Fruit fly (Drosophila melanogaster) whole organism, embryonic: ENCODE measurements around the gene DopEcR.

Experiments used
- Awh ChIP-seq: fragments of 200-800 bp; sonication (Bioruptor generic); IDR thresholded peaks from 2 replicates; pipeline ENCODE4, ENCODE4 v1.3.6; 2022; ENCODE audit warnings: missing biosample characterization, missing genetic modification characterization
- CG1024 ChIP-seq: fragments of 200-800 bp; sonication (Bioruptor generic); IDR thresholded peaks from 2 replicates; pipeline ENCODE4 v1.3.6; 2022; ENCODE audit warnings: missing biosample characterization, missing genetic modification characterization
- CG10462 ChIP-seq: fragments of 200-800 bp; sonication (Bioruptor generic); optimal IDR thresholded peaks from 2 replicates; lab custom pipeline; 2016; ENCODE audit warnings: missing biosample characterization, missing genetic modification characterization
- CG10979 ChIP-seq: fragments of 200-800 bp; sonication (Bioruptor generic); optimal IDR thresholded peaks from 2 replicates; lab custom pipeline; 2018; ENCODE audit warnings: missing biosample characterization, mild to moderate bottlenecking, missing genetic modification characterization, moderate library complexity
- CG11696 ChIP-seq: fragments of 200-800 bp; sonication (Bioruptor generic); IDR thresholded peaks from 2 replicates; pipeline ENCODE4 v1.3.6; 2022; ENCODE audit warnings: missing biosample characterization, missing genetic modification characterization
- CG12299 ChIP-seq: fragments of 200-800 bp; sonication (Bioruptor generic); optimal IDR thresholded peaks from 2 replicates; lab custom pipeline; 2018; ENCODE audit warnings: missing biosample characterization, mild to moderate bottlenecking, missing genetic modification characterization
- CG1233 ChIP-seq: fragments of 200-800 bp; sonication (Bioruptor generic); optimal IDR thresholded peaks from 4 replicates; lab custom pipeline; 2018; ENCODE audit warnings: missing biosample characterization, mild to moderate bottlenecking, missing genetic modification characterization
- CG13624 ChIP-seq: fragments of 200-800 bp; sonication (Bioruptor generic); optimal IDR thresholded peaks from 2 replicates; lab custom pipeline; 2016; ENCODE audit warnings: missing biosample characterization, missing genetic modification characterization
- CG17328 ChIP-seq: fragments of 200-800 bp; sonication (Bioruptor generic); IDR thresholded peaks from 2 replicates; pipeline ENCODE4 v1.3.6; 2022; ENCODE audit warnings: missing biosample characterization, missing genetic modification characterization
- CG17612 ChIP-seq: fragments of 200-800 bp; sonication (Bioruptor generic); IDR thresholded peaks from 2 replicates; pipeline ENCODE4 v1.3.6; 2022; ENCODE audit warnings: missing biosample characterization, missing genetic modification characterization
- CG17829 ChIP-seq: fragments of 200-800 bp; optimal IDR thresholded peaks from 2 replicates; lab custom pipeline; 2019; ENCODE audit warnings: missing biosample characterization, mild to moderate bottlenecking, missing genetic modification characterization, moderate library complexity
- CG18599 ChIP-seq: fragments of 200-800 bp; sonication (Bioruptor generic); optimal IDR thresholded peaks from 3 replicates; lab custom pipeline; 2017; ENCODE audit warnings: missing biosample characterization, missing genetic modification characterization, mild to moderate bottlenecking, moderate library complexity, missing genetic modification reagents
- CG2889 ChIP-seq: fragments of 200-800 bp; sonication (Bioruptor generic); IDR thresholded peaks from 3 replicates; pipeline ENCODE4 v1.3.6; 2022; ENCODE audit warnings: missing biosample characterization, missing genetic modification characterization
- CG3163 ChIP-seq: fragments of 200-800 bp; sonication (Bioruptor generic); optimal IDR thresholded peaks from 3 replicates; lab custom pipeline; 2016; ENCODE audit warnings: missing biosample characterization, missing genetic modification characterization
- CG4820 ChIP-seq: fragments of 200-800 bp; sonication (Bioruptor generic); optimal IDR thresholded peaks from 3 replicates; lab custom pipeline; 2016; ENCODE audit warnings: missing biosample characterization, missing genetic modification characterization
- CG6689 ChIP-seq: fragments of 200-800 bp; sonication (Bioruptor generic); IDR thresholded peaks from 2 replicates; pipeline ENCODE4 v1.3.6; 2022; ENCODE audit warnings: missing biosample characterization, missing genetic modification characterization
- CG7928 ChIP-seq: fragments of 200-800 bp; sonication (Bioruptor generic); optimal IDR thresholded peaks from 2 replicates; lab custom pipeline; 2017; ENCODE audit warnings: missing biosample characterization, mild to moderate bottlenecking, missing genetic modification characterization
- CoRest ChIP-seq: fragments of 200-800 bp; sonication (Bioruptor generic); optimal IDR thresholded peaks from 3 replicates; lab custom pipeline; 2018; ENCODE audit warnings: missing biosample characterization, mild to moderate bottlenecking, missing genetic modification characterization, moderate library complexity
- Dfd ChIP-seq, 2 experiments: fragments of >200 bp; optimal IDR thresholded peaks; 2 replicates each; lab custom pipeline; 2017; ENCODE audit warnings: missing biosample characterization in 2 of 2, missing genetic modification characterization in 2 of 2
- Ets97D ChIP-seq: fragments of 200-800 bp; sonication (Bioruptor generic); optimal IDR thresholded peaks from 3 replicates; lab custom pipeline; 2016; ENCODE audit warnings: missing biosample characterization, missing genetic modification characterization
- Fer3 ChIP-seq: fragments of 200-800 bp; sonication (Bioruptor generic); optimal IDR thresholded peaks from 2 replicates; lab custom pipeline; 2018; ENCODE audit warnings: missing biosample characterization, mild to moderate bottlenecking, missing genetic modification characterization, moderate library complexity
- HLH3B ChIP-seq: fragments of 200-800 bp; sonication (Bioruptor generic); IDR thresholded peaks from 2 replicates; pipeline ENCODE4 v1.3.6; 2022; ENCODE audit warnings: missing biosample characterization, missing genetic modification characterization
- Hr39 ChIP-seq: fragments of >200 bp; optimal IDR thresholded peaks from 2 replicates; lab custom pipeline; 2017
- MBD-R2 ChIP-seq: fragments of 200-800 bp; sonication (Bioruptor generic); IDR thresholded peaks from 2 replicates; pipeline ENCODE4 v1.3.6; 2022; ENCODE audit warnings: missing biosample characterization, missing genetic modification characterization
- MESR4 ChIP-seq: fragments of 200-800 bp; sonication (Bioruptor generic); optimal IDR thresholded peaks from 2 replicates; lab custom pipeline; 2018; ENCODE audit warnings: missing biosample characterization, mild to moderate bottlenecking, missing genetic modification characterization, moderate library complexity
- Opbp ChIP-seq: fragments of 200-800 bp; sonication (Bioruptor generic); IDR thresholded peaks from 3 replicates; pipeline ENCODE4 v1.3.6; 2022; ENCODE audit warnings: missing biosample characterization, missing genetic modification characterization; ENCODE audit not compliant: partially characterized antibody
- Pdp1 ChIP-seq, 2 experiments: fragments of 200-800 bp; sonication (Bioruptor generic); optimal IDR thresholded peaks; 3 replicates each; lab custom pipeline; 2016; ENCODE audit warnings: missing biosample characterization in 2 of 2, missing genetic modification characterization in 2 of 2, mild to moderate bottlenecking in 1 of 2, moderate library complexity in 1 of 2
- Sry-β ChIP-seq: fragments of 200-800 bp; sonication (Bioruptor generic); optimal IDR thresholded peaks from 2 replicates; lab custom pipeline; 2018; ENCODE audit warnings: missing biosample characterization, mild to moderate bottlenecking, missing genetic modification characterization, moderate library complexity
- Sry-δ ChIP-seq: fragments of 200-800 bp; sonication (Bioruptor generic); optimal IDR thresholded peaks from 2 replicates; lab custom pipeline; 2016; ENCODE audit warnings: missing biosample characterization, missing genetic modification characterization
- YL-1 ChIP-seq: fragments of 200-800 bp; sonication (Bioruptor generic); optimal IDR thresholded peaks from 3 replicates; lab custom pipeline; 2017; ENCODE audit warnings: missing biosample characterization, mild to moderate bottlenecking, missing genetic modification characterization
- abd-A ChIP-seq: fragments of 200-800 bp; sonication (Bioruptor generic); optimal IDR thresholded peaks from 3 replicates; lab custom pipeline; 2019; ENCODE audit warnings: missing biosample characterization, mild to moderate bottlenecking, missing genetic modification characterization, moderate library complexity
- amos ChIP-seq: fragments of 200-800 bp; sonication (Bioruptor generic); IDR thresholded peaks from 2 replicates; pipeline ENCODE4 v1.3.6; 2022; ENCODE audit warnings: missing biosample characterization, missing genetic modification characterization; ENCODE audit not compliant: partially characterized antibody
- bcd ChIP-seq: fragments of 200-800 bp; sonication (Bioruptor generic); optimal IDR thresholded peaks from 2 replicates; lab custom pipeline; 2017; ENCODE audit warnings: missing biosample characterization, mild to moderate bottlenecking, missing genetic modification characterization
- croc ChIP-seq: fragments of 200-800 bp; sonication (Bioruptor generic); conservative IDR thresholded peaks from 3 replicates; pipeline ENCODE4 v1.3.6; 2022; ENCODE audit warnings: missing biosample characterization, missing genetic modification characterization
- dan ChIP-seq: fragments of 200-800 bp; sonication (Bioruptor generic); IDR thresholded peaks from 2 replicates; pipeline ENCODE4 v1.3.6; 2022; ENCODE audit warnings: missing biosample characterization, missing genetic modification characterization
- dimm ChIP-seq: fragments of 200-800 bp; sonication (Bioruptor generic); IDR thresholded peaks from 2 replicates; pipeline ENCODE4 v1.3.6; 2022; ENCODE audit warnings: missing biosample characterization, missing genetic modification characterization
- eve ChIP-seq, 2 experiments: fragments of >200 bp; optimal IDR thresholded peaks; 2 replicates each; lab custom pipeline; 2017; ENCODE audit warnings: missing biosample characterization in 2 of 2, missing genetic modification characterization in 2 of 2
- hbn ChIP-seq: fragments of 200-800 bp; sonication (Bioruptor generic); IDR thresholded peaks from 2 replicates; pipeline ENCODE4 v1.3.6; 2022; ENCODE audit warnings: missing biosample characterization, missing genetic modification characterization; ENCODE audit not compliant: partially characterized antibody
- knrl ChIP-seq: fragments of 200-800 bp; sonication (Bioruptor generic); IDR thresholded peaks from 3 replicates; pipeline ENCODE4 v1.3.6; 2022; ENCODE audit warnings: missing biosample characterization, missing genetic modification characterization; ENCODE audit not compliant: partially characterized antibody
- nerfin-1 ChIP-seq: fragments of 200-800 bp; sonication (Bioruptor generic); optimal IDR thresholded peaks from 3 replicates; lab custom pipeline; 2019; ENCODE audit warnings: missing biosample characterization, mild to moderate bottlenecking, missing genetic modification characterization, moderate library complexity
- nerfin-2 ChIP-seq: fragments of 200-800 bp; sonication (Bioruptor generic); IDR thresholded peaks from 2 replicates; pipeline ENCODE4 v1.3.6; 2022; ENCODE audit warnings: missing biosample characterization, missing genetic modification characterization; ENCODE audit not compliant: partially characterized antibody
- otp ChIP-seq: fragments of 200-800 bp; sonication (Bioruptor generic); IDR thresholded peaks from 3 replicates; pipeline ENCODE4, ENCODE4 v1.3.6; 2022; ENCODE audit warnings: missing biosample characterization, missing genetic modification characterization
- pfk ChIP-seq: fragments of 200-800 bp; sonication (Bioruptor generic); optimal IDR thresholded peaks from 2 replicates; lab custom pipeline; 2018; ENCODE audit warnings: missing biosample characterization, mild to moderate bottlenecking, missing genetic modification characterization, moderate library complexity
- phol ChIP-seq: fragments of 200-800 bp; sonication (Bioruptor generic); optimal IDR thresholded peaks from 3 replicates; lab custom pipeline; 2018; ENCODE audit warnings: missing biosample characterization, mild to moderate bottlenecking, missing genetic modification characterization, moderate library complexity
- sqz ChIP-seq: fragments of 200-800 bp; sonication (Bioruptor generic); optimal IDR thresholded peaks from 3 replicates; lab custom pipeline; 2018; ENCODE audit warnings: missing biosample characterization, mild to moderate bottlenecking, missing genetic modification characterization
- stwl ChIP-seq: fragments of 200-800 bp; sonication (Bioruptor generic); optimal IDR thresholded peaks from 3 replicates; lab custom pipeline; 2018; ENCODE audit warnings: missing biosample characterization, mild to moderate bottlenecking, missing genetic modification characterization, moderate library complexity
- trem ChIP-seq: fragments of 200-800 bp; optimal IDR thresholded peaks from 3 replicates; lab custom pipeline; 2019; ENCODE audit warnings: missing biosample characterization, mild to moderate bottlenecking, missing genetic modification characterization, moderate library complexity
- tup ChIP-seq: fragments of 200-800 bp; sonication (Bioruptor generic); optimal IDR thresholded peaks from 2 replicates; lab custom pipeline; 2016; ENCODE audit warnings: missing biosample characterization, mild to moderate bottlenecking, missing genetic modification characterization, moderate library complexity
- vnd ChIP-seq: fragments of 200-800 bp; sonication (Bioruptor generic); IDR thresholded peaks from 3 replicates; pipeline ENCODE4 v1.3.6; 2022; ENCODE audit warnings: missing biosample characterization, missing genetic modification characterization; ENCODE audit not compliant: partially characterized antibody

DopEcR gene

DNA sequence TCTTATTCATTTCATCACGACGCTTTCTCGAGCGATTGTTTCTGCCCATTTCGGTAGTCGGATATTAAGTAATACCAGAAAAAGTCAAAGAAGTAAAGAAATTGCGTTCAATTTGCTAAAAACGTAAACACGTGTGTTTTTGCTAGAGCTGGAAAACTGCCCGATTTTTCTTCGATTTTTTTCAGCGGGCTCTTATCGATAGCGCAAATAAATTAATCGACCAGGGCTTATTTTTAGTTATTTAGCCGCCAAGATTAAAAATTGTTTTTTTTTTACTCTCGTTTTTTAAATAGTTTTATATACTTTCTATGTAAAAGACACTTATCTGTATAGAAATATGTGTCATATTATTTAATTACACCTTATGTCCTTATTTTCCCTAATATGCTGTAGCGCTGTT, 25.7 kb upstream of the DopEcR start, which contains the start of gene CG15019 (continued):
- TF ChIP-seq eve (GFP tag; optimal IDR thresholded peaks at IDR 0.05; lab: Kevin White, UChicago) (peak in 1 of 2 experiments; percentile 43), MESR4 (GFP tag; lab: Kevin White, UChicago) (peak; percentile 74), knrl (GFP tag; lab: Robert Waterston, UW) (peak; percentile 66), YL-1 (GFP tag; lab: Kevin White, UChicago) (peak; percentile 64), hbn (peak; percentile 75), phol (peak; percentile 4), vnd (GFP tag; lab: Robert Waterston, UW) (peak; percentile 62), Opbp (peak; percentile 79), MBD-R2 (GFP tag; lab: Robert Waterston, UW) (0 out of 2 replicates have a peak, but pooled peaks have one; percentile 33), CG17612 (GFP tag; lab: Robert Waterston, UW) (no peak), CG17829 (tag; lab: Kevin White, UChicago) (no peak), sqz (GFP tag; lab: Kevin White, UChicago) (peak; percentile 76), CG13624 (peak; percentile 20), CG11696 (no peak), Sry-δ (GFP tag; lab: Kevin White, UChicago) (peak; percentile 78), stwl (tag; lab: Kevin White, UChicago) (peak; percentile 8), amos (GFP tag; lab: Robert Waterston, UW) (peak; percentile 81; the same call in 1 of the 2 replicates), Pdp1 (GFP tag; optimal IDR thresholded peaks at IDR 0.05; lab: Kevin White, UChicago) (peak in 1 of 2 experiments; percentile 6), CG17328 (GFP tag; lab: Robert Waterston, UW) (no peak), CG7928 (peak; percentile 84), bcd (GFP tag; lab: Kevin White, UChicago) (no peak), Awh (GFP tag; lab: Robert Waterston, UW) (no peak), nerfin-2 (GFP tag; lab: Robert Waterston, UW) (0 out of 2 replicates have a peak, but pooled peaks have one; percentile 51)
- TF ChIP-seq, all 482 proteins: peak for 52

DNA sequence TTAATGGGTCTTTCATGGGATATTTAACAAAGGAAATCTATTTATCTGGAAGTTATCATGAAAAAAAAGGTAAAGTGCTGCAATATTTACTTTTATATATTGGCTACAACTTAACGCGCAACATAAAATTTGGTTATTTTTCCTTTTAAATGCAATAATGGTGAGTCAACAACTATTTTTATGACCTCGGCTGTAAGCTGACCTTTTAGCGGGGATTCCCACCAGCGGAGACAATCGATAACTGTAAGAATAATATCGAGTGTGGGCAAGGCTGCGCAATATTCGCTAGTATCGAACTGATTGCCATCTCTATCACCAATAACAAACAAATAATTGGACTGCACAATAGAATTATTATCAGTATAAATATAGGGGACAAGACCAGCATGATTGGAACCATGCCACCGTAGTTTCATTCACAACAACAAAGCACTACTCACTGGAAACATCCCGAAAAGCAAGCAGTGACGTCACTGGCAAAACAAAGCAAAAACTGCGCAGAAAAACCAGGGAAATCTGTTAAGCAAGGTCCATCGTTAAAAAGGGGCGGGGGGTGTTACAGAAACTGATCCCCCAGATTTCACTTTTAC, 23.1 kb upstream of the DopEcR start, which contains the start of gene Syx17:
Syx17 (plus strand) TSS at position 308 of the 590 bp plus-strand sequence.
- peak; percentile 19; the same call in 1 of the 2 replicates for TF ChIP-seq CG6689 (GFP tag; lab: Robert Waterston, UW)
- TF ChIP-seq trem (tag; lab: Kevin White, UChicago) = peak; percentile 62
- peak; percentile 31 for TF ChIP-seq CG12299
- no peak for TF ChIP-seq pfk (GFP tag; lab: Kevin White, UChicago)
- peak; percentile 76 for TF ChIP-seq Ets97D
- no peak for TF ChIP-seq dan (GFP tag; lab: Robert Waterston, UW)
- TF ChIP-seq dimm = no peak
- TF ChIP-seq otp (GFP tag; lab: Robert Waterston, UW) = no peak; the same call in 2 of the 3 replicates
- TF ChIP-seq CG10979 (tag; lab: Kevin White, UChicago) = peak; percentile 64
- TF ChIP-seq Sry-β = peak; percentile 35
- no peak for TF ChIP-seq CG2889 (GFP tag; lab: Robert Waterston, UW)
- TF ChIP-seq Fer3 (tag; lab: Kevin White, UChicago) = peak; percentile 38
- TF ChIP-seq Hr39 (lab: Kevin White, UChicago) = no peak
- peak; percentile 21 for TF ChIP-seq tup
- peak; percentile 68 for TF ChIP-seq CoRest
- peak; percentile 50 for TF ChIP-seq CG1233 (GFP tag; lab: Kevin White, UChicago)
- peak; percentile 48 for TF ChIP-seq CG3163
- peak; percentile 48; the same call in 1 of the 2 replicates for TF ChIP-seq HLH3B (GFP tag; lab: Robert Waterston, UW)
- TF ChIP-seq Dfd (GFP tag; optimal IDR thresholded peaks at IDR 0.05; lab: Kevin White, UChicago) = no peak
- no peak for TF ChIP-seq croc (GFP tag; lab: Robert Waterston, UW)
- peak; percentile 2 for TF ChIP-seq nerfin-1 (tag; lab: Kevin White, UChicago)
- TF ChIP-seq CG18599 (GFP tag; lab: Kevin White, UChicago) = peak; percentile 44
- TF ChIP-seq CG4820 = peak; percentile 21
- TF ChIP-seq CG1024 (GFP tag; lab: Robert Waterston, UW) = no peak
- TF ChIP-seq CG10462 = peak; percentile 36
- peak; percentile 84 for TF ChIP-seq abd-A (tag; lab: Kevin White, UChicago)
